Worm (Caenorhabditis elegans) whole organism, young adult: ENCODE results near the gene pak-2.

ENCODE experiments used
- D2030.7 ChIP-seq: fragments of 200-800 bp; sonication (Bioruptor generic); IDR thresholded peaks from 2 replicates; pipeline ENCODE4 v1.3.6; 2022; ENCODE audit warnings: missing genetic modification reagents, missing genetic modification characterization, missing compliant biosample characterization
- F22D6.2 ChIP-seq: sonication (generic microtip); optimal IDR thresholded peaks from 2 replicates; lab custom pipeline; 2016; ENCODE audit warnings: mild to moderate bottlenecking, missing genetic modification characterization, missing compliant biosample characterization
- F23B12.7 ChIP-seq: sonication (generic microtip); optimal IDR thresholded peaks from 2 replicates; lab custom pipeline; 2017; ENCODE audit warnings: missing genetic modification characterization, mild to moderate bottlenecking, missing compliant biosample characterization, antibody characterized with exemption, moderate library complexity; ENCODE audit not compliant: insufficient read depth
- F37B4.10 ChIP-seq: fragments of 200-800 bp; sonication (Bioruptor generic); IDR thresholded peaks from 2 replicates; pipeline ENCODE4 v1.3.6; 2022; ENCODE audit warnings: missing genetic modification characterization, missing compliant biosample characterization
- F57A8.1 ChIP-seq: fragments of 200-800 bp; sonication (Bioruptor generic); optimal IDR thresholded peaks from 2 replicates; lab custom pipeline; 2018; ENCODE audit warnings: mild to moderate bottlenecking, missing genetic modification characterization, moderate library complexity, missing compliant biosample characterization
- F57C9.4 ChIP-seq: sonication (generic microtip); optimal IDR thresholded peaks from 2 replicates; lab custom pipeline; 2017; ENCODE audit warnings: mild to moderate bottlenecking, missing genetic modification characterization, missing compliant biosample characterization
- K12H6.12 ChIP-seq: fragments of 200-800 bp; sonication (Bioruptor generic); optimal IDR thresholded peaks from 2 replicates; lab custom pipeline; 2018; ENCODE audit warnings: mild to moderate bottlenecking, missing genetic modification characterization, missing compliant biosample characterization
- T26A5.8 ChIP-seq: sonication (generic microtip); optimal IDR thresholded peaks from 2 replicates; lab custom pipeline; 2016; ENCODE audit warnings: missing genetic modification characterization, missing compliant biosample characterization
- ama-1 ChIP-seq, 3 experiments: fragments of 150-350 bp in 1 of 3; sonication (generic microtip) in 2 of 3; optimal IDR thresholded peaks; 2 replicates each; lab custom pipeline; 2014 to 2018; ENCODE audit warnings: missing biosample characterization in 2 of 3, missing genetic modification characterization in 2 of 3, missing genetic modification reagents in 2 of 3
- aptf-2 ChIP-seq: fragments of 200-800 bp; sonication (Bioruptor generic); conservative IDR thresholded peaks from 2 replicates; pipeline ENCODE4 v1.3.6; 2022; ENCODE audit warnings: missing genetic modification reagents, missing genetic modification characterization, missing compliant biosample characterization
- athp-1 ChIP-seq: sonication (generic microtip); optimal IDR thresholded peaks from 2 replicates; lab custom pipeline; 2017; ENCODE audit warnings: mild to moderate bottlenecking, missing genetic modification characterization, missing compliant biosample characterization
- attf-3 ChIP-seq: fragments of 200-800 bp; sonication (Bioruptor generic); conservative IDR thresholded peaks from 2 replicates; pipeline ENCODE4 v1.3.6; 2022; ENCODE audit warnings: missing genetic modification reagents, missing genetic modification characterization, missing compliant biosample characterization
- attf-5 ChIP-seq: fragments of 200-800 bp; sonication (Bioruptor generic); optimal IDR thresholded peaks from 2 replicates; lab custom pipeline; 2018; ENCODE audit warnings: mild to moderate bottlenecking, missing genetic modification characterization, missing compliant biosample characterization
- attf-6 ChIP-seq: fragments of 200-800 bp; sonication (Bioruptor generic); IDR thresholded peaks from 2 replicates; pipeline ENCODE4 v1.3.6; 2022; ENCODE audit warnings: missing genetic modification reagents, missing genetic modification characterization, missing compliant biosample characterization
- cebp-1 ChIP-seq, 2 experiments: fragments of 200-800 bp in 1 of 2; sonication (Bioruptor generic) in 1 of 2; sonication (generic microtip) in 1 of 2; IDR thresholded peaks in 1 of 2; optimal IDR thresholded peaks in 1 of 2; 2 replicates each; pipeline versions ENCODE4 v1.3.6 to Lab custom; 2017 to 2022; ENCODE audit warnings: missing compliant biosample characterization in 2 of 2, missing genetic modification characterization in 2 of 2, mild to moderate bottlenecking in 1 of 2, missing genetic modification reagents in 1 of 2, moderate library complexity in 1 of 2
- ceh-100 ChIP-seq: fragments of 200-800 bp; sonication (Bioruptor generic); IDR thresholded peaks from 2 replicates; pipeline ENCODE4 v1.3.6; 2022; ENCODE audit warnings: missing genetic modification reagents, missing genetic modification characterization, missing compliant biosample characterization
- die-1 ChIP-seq: sonication (generic microtip); optimal IDR thresholded peaks from 2 replicates; lab custom pipeline; 2016; ENCODE audit warnings: missing genotype, mild to moderate bottlenecking, missing genetic modification characterization, missing compliant biosample characterization
- efl-1 ChIP-seq: fragments of 150-350 bp; optimal IDR thresholded peaks from 2 replicates; lab custom pipeline; 2014; ENCODE audit warnings: missing biosample characterization, missing genetic modification reagents, missing genetic modification characterization
- egrh-3 ChIP-seq: fragments of 200-800 bp; sonication (Bioruptor generic); IDR thresholded peaks from 2 replicates; pipeline ENCODE4 v1.3.6; 2022; ENCODE audit warnings: missing genetic modification reagents, missing genetic modification characterization, missing compliant biosample characterization
- ekl-4 ChIP-seq: fragments of 200-800 bp; sonication (Bioruptor generic); IDR thresholded peaks from 2 replicates; pipeline ENCODE4 v1.3.6; 2022; ENCODE audit warnings: missing genetic modification reagents, missing genetic modification characterization, missing compliant biosample characterization
- let-526 ChIP-seq: fragments of 200-800 bp; sonication (Bioruptor generic); IDR thresholded peaks from 2 replicates; pipeline ENCODE4 v1.3.6; 2022; ENCODE audit warnings: missing genetic modification reagents, missing genetic modification characterization, missing compliant biosample characterization
- let-607 ChIP-seq, 2 experiments: fragments of 200-800 bp in 1 of 2; sonication (Bioruptor generic) in 1 of 2; sonication (generic microtip) in 1 of 2; optimal IDR thresholded peaks; 2 replicates each; lab custom pipeline; 2016 to 2018; ENCODE audit warnings: mild to moderate bottlenecking in 2 of 2, missing compliant biosample characterization in 2 of 2, missing genetic modification characterization in 2 of 2, moderate library complexity in 2 of 2, missing genotype in 1 of 2
- lin-40 ChIP-seq: sonication (generic microtip); optimal IDR thresholded peaks from 2 replicates; lab custom pipeline; 2016; ENCODE audit warnings: missing genetic modification characterization, mild to moderate bottlenecking, missing compliant biosample characterization, missing genotype, missing genetic modification reagents
- lin-54 ChIP-seq: fragments of 200-800 bp; sonication (Bioruptor generic); optimal IDR thresholded peaks from 2 replicates; lab custom pipeline; 2018; ENCODE audit warnings: mild to moderate bottlenecking, missing genetic modification characterization, missing compliant biosample characterization
- lsy-27 ChIP-seq: sonication (generic microtip); optimal IDR thresholded peaks from 2 replicates; lab custom pipeline; 2017; ENCODE audit warnings: missing genetic modification characterization, mild to moderate bottlenecking, missing compliant biosample characterization, antibody characterized with exemption, missing genotype, borderline replicate concordance; ENCODE audit not compliant: insufficient read depth
- madf-6 ChIP-seq: fragments of 200-800 bp; sonication (Bioruptor generic); IDR thresholded peaks from 2 replicates; pipeline ENCODE4 v1.3.6; 2022; ENCODE audit warnings: missing genetic modification reagents, missing genetic modification characterization, missing compliant biosample characterization
- mcd-1 ChIP-seq: fragments of 200-800 bp; sonication (Bioruptor generic); IDR thresholded peaks from 2 replicates; pipeline ENCODE4 v1.3.6; 2022; ENCODE audit warnings: missing genetic modification reagents, missing genetic modification characterization, missing compliant biosample characterization
- nfya-2 ChIP-seq: fragments of 200-800 bp; sonication (Bioruptor generic); IDR thresholded peaks from 2 replicates; pipeline ENCODE4 v1.3.6; 2022; ENCODE audit warnings: missing genetic modification reagents, missing genetic modification characterization, missing compliant biosample characterization
- nhr-120 ChIP-seq: fragments of 200-800 bp; sonication (Bioruptor generic); IDR thresholded peaks from 2 replicates; pipeline ENCODE4 v1.3.6; 2022; ENCODE audit warnings: missing genetic modification characterization, missing compliant biosample characterization
- nhr-80 ChIP-seq: sonication (generic microtip); optimal IDR thresholded peaks from 2 replicates; lab custom pipeline; 2016; ENCODE audit warnings: missing genetic modification characterization, missing compliant biosample characterization
- rcor-1 ChIP-seq: fragments of 200-800 bp; sonication (Bioruptor generic); IDR thresholded peaks from 2 replicates; pipeline ENCODE4 v1.3.6; 2022; ENCODE audit warnings: missing genetic modification reagents, missing genetic modification characterization, missing compliant biosample characterization
- tbp1 ChIP-seq: fragments of 200-800 bp; sonication (Bioruptor generic); optimal IDR thresholded peaks from 2 replicates; lab custom pipeline; 2018; ENCODE audit warnings: mild to moderate bottlenecking, missing genetic modification characterization, missing compliant biosample characterization
- tbx-9 ChIP-seq: sonication (generic microtip); optimal IDR thresholded peaks from 2 replicates; lab custom pipeline; 2016; ENCODE audit warnings: borderline replicate concordance, missing genetic modification characterization, inconsistent platforms, missing compliant biosample characterization
- xnd-1 ChIP-seq: sonication (generic microtip); optimal IDR thresholded peaks from 2 replicates; lab custom pipeline; 2016; ENCODE audit warnings: missing genotype, missing genetic modification reagents, missing genetic modification characterization, missing compliant biosample characterization
- zfh-2 ChIP-seq: fragments of 200-800 bp; sonication (Bioruptor generic); conservative IDR thresholded peaks from 2 replicates; pipeline ENCODE4 v1.3.6; 2022; ENCODE audit warnings: missing genetic modification reagents, missing genetic modification characterization, missing compliant biosample characterization
- ztf-28 ChIP-seq: fragments of 200-800 bp; sonication (Bioruptor generic); IDR thresholded peaks from 2 replicates; pipeline ENCODE4 v1.3.6; 2022; ENCODE audit warnings: missing genetic modification reagents, missing genetic modification characterization, missing compliant biosample characterization
- ztf-3 ChIP-seq: fragments of 200-800 bp; sonication (Bioruptor generic); optimal IDR thresholded peaks from 2 replicates; lab custom pipeline; 2018; ENCODE audit warnings: mild to moderate bottlenecking, missing genetic modification characterization, missing compliant biosample characterization

The pak-2 gene

ce11 chrV:11039379-11039954 lies at the start of gene pak-2 (continued):
- TF ChIP-seq lsy-27 (tag; lab: Kevin White, UChicago): no peak
- TF ChIP-seq tbx-9 (tag; lab: Kevin White, UChicago): no peak
- TF ChIP-seq zfh-2 (GFP tag; lab: Robert Waterston, UW): no peak
- no peak for TF ChIP-seq F57A8.1
- no peak for TF ChIP-seq nhr-120 (GFP tag; lab: Robert Waterston, UW)
- 0 out of 2 replicates have a peak, but pooled peaks have one; percentile 23 for TF ChIP-seq D2030.7 (GFP tag; lab: Robert Waterston, UW)
- 0 out of 2 replicates have a peak, but pooled peaks have one; percentile 32 for TF ChIP-seq rcor-1 (GFP tag; lab: Robert Waterston, UW)
- TF ChIP-seq K12H6.12 (tag; lab: Kevin White, UChicago): peak; percentile 84
- TF ChIP-seq ztf-28: no peak
- TF ChIP-seq efl-1 (GFP tag; lab: Kevin White, UChicago): peak; percentile 12
- TF ChIP-seq aptf-2 (GFP tag; lab: Robert Waterston, UW): 0 out of 2 replicates have a peak, but pooled peaks have one; percentile 36
- no peak for TF ChIP-seq madf-6 (GFP tag; lab: Robert Waterston, UW)
- no peak for TF ChIP-seq cebp-1 (GFP tag; IDR thresholded peaks at IDR 0.05; lab: Robert Waterston, UW)
- peak; percentile 55 for TF ChIP-seq cebp-1 (tag; optimal IDR thresholded peaks at IDR 0.05; lab: Kevin White, UChicago)
- peak; percentile 51; the same call in 1 of the 2 replicates for TF ChIP-seq attf-3 (GFP tag; lab: Robert Waterston, UW)
- no peak for TF ChIP-seq athp-1 (tag; lab: Kevin White, UChicago)
- TF ChIP-seq tbp1 (GFP tag; lab: Kevin White, UChicago): peak; percentile 30
- no peak for TF ChIP-seq xnd-1 (tag; lab: Kevin White, UChicago)
- no peak for TF ChIP-seq die-1
- TF ChIP-seq attf-5 (GFP tag; lab: Kevin White, UChicago): peak; percentile 83
- TF ChIP-seq ztf-3 (GFP tag; lab: Kevin White, UChicago): no peak
- TF ChIP-seq attf-6: no peak
- peak in 1 of 2 experiments; percentile 3 for TF ChIP-seq let-607 (tag; optimal IDR thresholded peaks at IDR 0.05; lab: Kevin White, UChicago)
- TF ChIP-seq mcd-1 (GFP tag; lab: Robert Waterston, UW): peak; percentile 88
- peak; percentile 96 for TF ChIP-seq ceh-100
- peak; percentile 48 for TF ChIP-seq lin-54
- TF ChIP-seq F37B4.10 (GFP tag; lab: Robert Waterston, UW): no peak
- no peak for TF ChIP-seq let-526
- no peak for TF ChIP-seq F57C9.4 (tag; lab: Kevin White, UChicago)
- TF ChIP-seq egrh-3 (GFP tag; lab: Robert Waterston, UW): no peak
- TF ChIP-seq nfya-2 (GFP tag; lab: Robert Waterston, UW): no peak

- no peak for TF ChIP-seq F23B12.7 (tag; lab: Kevin White, UChicago)
- peak; percentile 13 for TF ChIP-seq die-1
- no peak for TF ChIP-seq T26A5.8 (tag; lab: Kevin White, UChicago)
- no peak for TF ChIP-seq ama-1 (optimal IDR thresholded peaks at IDR 0.05; lab: Kevin White, UChicago)
- TF ChIP-seq ama-1 (GFP tag; optimal IDR thresholded peaks at IDR 0.05; lab: Kevin White, UChicago): no peak
These were observed 48.3 kb upstream of the pak-2 start, which contains the start of gene Y42A5A.1 for ce11 chrV:11087519-11087998. Gene Y42A5A.1 (plus strand): TSS chrV:11087948.

ce11 chrV:11087119-11087518 lies 47.9 kb upstream of the pak-2 start:
- TF ChIP-seq F22D6.2 (tag; lab: Kevin White, UChicago) (no peak), lin-40 (tag; lab: Kevin White, UChicago) (peak; percentile 40), nhr-80 (peak; percentile 6), ekl-4 (GFP tag; lab: Robert Waterston, UW) (no peak)
- TF ChIP-seq, all 124 proteins: peak for 2
